Worm (Caenorhabditis elegans): Measurements from ENCODE around the gene ZC116.1.
A peak's percentile ranks its signal among the peaks of the same experiment; 100 is the strongest.

ZC116.1 gene

ce11 chrV:12635218-12635617 lies 25.6 kb downstream of the ZC116.1 start (continued):
- TF ChIP-seq dpl-1 (GFP tag; optimal IDR thresholded peaks at IDR 0.05) (peak; percentile 31 to 51 (median 49)), nhr-84 (tag; optimal IDR thresholded peaks at IDR 0.05) (no peak), ceh-90 (tag; optimal IDR thresholded peaks at IDR 0.05) (no peak), aha-1 (tag; optimal IDR thresholded peaks at IDR 0.05) (no peak), ceh-82 (tag; optimal IDR thresholded peaks at IDR 0.05) (no peak), nhr-47 (tag; optimal IDR thresholded peaks at IDR 0.05) (peak; percentile 60), mef-2 (tag; optimal IDR thresholded peaks at IDR 0.05) (no peak), sox-4 (tag; optimal IDR thresholded peaks at IDR 0.05) (no peak), tbx-2 (tag; optimal IDR thresholded peaks at IDR 0.05) (peak; percentile 65), hlh-4 (tag; optimal IDR thresholded peaks at IDR 0.05) (no peak), alr-1 (tag; optimal IDR thresholded peaks at IDR 0.05; ENCODE audit: borderline replicate concordance) (no peak), nhr-76 (tag; optimal IDR thresholded peaks at IDR 0.05) (no peak), C34B4.2 (tag; optimal IDR thresholded peaks at IDR 0.05) (no peak), pag-3 (tag; optimal IDR thresholded peaks at IDR 0.05; ENCODE audit: borderline replicate concordance, insufficient read depth) (no peak), nhr-85 (tag) (peak; percentile 98), jun-1 (tag; optimal IDR thresholded peaks at IDR 0.05) (peak; percentile 13), hlh-17 (GFP tag; optimal IDR thresholded peaks at IDR 0.05; ENCODE audit: borderline replicate concordance) (no peak), mab-9 (GFP tag; IDR thresholded peaks at IDR 0.05) (no peak), unc-130 (tag; optimal IDR thresholded peaks at IDR 0.05) (peak; percentile 88), ztf-11 (tag; optimal IDR thresholded peaks at IDR 0.05) (no peak), egl-27 (tag; optimal IDR thresholded peaks at IDR 0.05) (no peak), efl-1 (optimal IDR thresholded peaks at IDR 0.05) (peak in 1 of 2 experiments; percentile 35), efl-1 (GFP tag; optimal IDR thresholded peaks at IDR 0.05 in 1 of 2) (peak; percentile 20 to 92), snu-23 (GFP tag; optimal IDR thresholded peaks at IDR 0.05) (no peak), pax-3 (tag; optimal IDR thresholded peaks at IDR 0.05) (peak; percentile 52), ceh-8 (GFP tag; optimal IDR thresholded peaks at IDR 0.05) (no peak), lin-15B (tag; optimal IDR thresholded peaks at IDR 0.05) (no peak), vab-15 (tag; optimal IDR thresholded peaks at IDR 0.05) (no peak), F16B12.6 (tag; optimal IDR thresholded peaks at IDR 0.05) (no peak), fos-1 (tag; optimal IDR thresholded peaks at IDR 0.05) (no peak), hpl-2 (GFP tag; optimal IDR thresholded peaks at IDR 0.05) (no peak), mdl-1 (tag; optimal IDR thresholded peaks at IDR 0.05) (peak in 1 of 2 experiments; percentile 91), lin-39 (tag; optimal IDR thresholded peaks at IDR 0.05) (no peak), skn-1 (tag; optimal IDR thresholded peaks at IDR 0.05) (peak; percentile 58), zag-1 (tag; optimal IDR thresholded peaks at IDR 0.05) (no peak)

DNA sequence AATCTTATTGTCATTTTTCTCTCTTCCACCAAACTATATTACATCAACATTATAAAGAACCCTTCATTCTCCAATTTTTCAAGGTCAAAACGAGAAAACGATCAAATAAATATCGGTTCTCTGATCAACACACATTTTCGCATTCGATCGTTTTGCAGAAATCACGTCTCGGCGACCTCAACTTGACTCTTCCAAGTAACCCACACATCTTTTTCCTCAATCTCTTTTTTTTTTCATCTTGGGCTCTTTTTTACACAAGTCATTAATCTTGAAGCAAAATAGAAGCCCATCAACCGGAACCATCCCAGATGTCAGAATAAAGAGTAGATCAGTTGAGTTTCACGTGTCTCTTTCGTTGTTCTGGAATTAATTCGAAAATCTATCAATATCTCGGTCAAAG lies 26.6 kb downstream of the ZC116.1 start:
- TF ChIP-seq efl-3 (GFP tag; optimal IDR thresholded peaks at IDR 0.05) (no peak), rnt-1 (tag; optimal IDR thresholded peaks at IDR 0.05) (peak; percentile 88), blmp-1 (tag; optimal IDR thresholded peaks at IDR 0.05) (peak; percentile 54), nhr-71 (tag; optimal IDR thresholded peaks at IDR 0.05) (peak; percentile 91), C34B4.2 (tag; optimal IDR thresholded peaks at IDR 0.05) (no peak), nhr-85 (tag) (peak; percentile 85), elt-3 (tag; optimal IDR thresholded peaks at IDR 0.05) (peak in 2 of 6 experiments; percentile 13 to 39), nhr-20 (tag; optimal IDR thresholded peaks at IDR 0.05) (peak; percentile 82), nhr-19 (GFP tag; conservative IDR thresholded peaks at IDR 0.05) (peak; percentile 83), fkh-4 (tag; optimal IDR thresholded peaks at IDR 0.05; ENCODE audit: borderline replicate concordance) (peak; percentile 78), aly-2 (tag; optimal IDR thresholded peaks at IDR 0.05) (no peak), lin-15B (tag; optimal IDR thresholded peaks at IDR 0.05) (no peak), ceh-82 (tag; optimal IDR thresholded peaks at IDR 0.05) (no peak), mef-2 (tag; optimal IDR thresholded peaks at IDR 0.05) (peak; percentile 60), lin-14 (GFP tag; optimal IDR thresholded peaks at IDR 0.05) (peak; percentile 87), irx-1 (tag; optimal IDR thresholded peaks at IDR 0.05) (peak; percentile 15), tbx-2 (tag; optimal IDR thresholded peaks at IDR 0.05) (peak; percentile 21), egl-27 (tag; optimal IDR thresholded peaks at IDR 0.05) (no peak), sup-37 (GFP tag; optimal IDR thresholded peaks at IDR 0.05) (no peak), ceh-63 (GFP tag; optimal IDR thresholded peaks at IDR 0.05) (no peak), unc-130 (tag; optimal IDR thresholded peaks at IDR 0.05) (peak; percentile 27), xbp-1 (tag; optimal IDR thresholded peaks at IDR 0.05) (no peak), swsn-7 (tag; optimal IDR thresholded peaks at IDR 0.05) (peak; percentile 27), F16B12.6 (tag; optimal IDR thresholded peaks at IDR 0.05) (no peak), lin-39 (tag; optimal IDR thresholded peaks at IDR 0.05) (peak; percentile 54), hlh-4 (tag; optimal IDR thresholded peaks at IDR 0.05) (no peak), nhr-77 (tag; optimal IDR thresholded peaks at IDR 0.05) (no peak), C16A3.4 (tag; optimal IDR thresholded peaks at IDR 0.05) (peak; percentile 23)

All from whole organism, L1 larva.